Fruit fly (Drosophila melanogaster): ENCODE data around the gene CG6040.

dm6 chr3R:19100098-19100497, 3.3 kb downstream of the CG6040 start:
- TF ChIP-seq lola (GFP tag; optimal IDR thresholded peaks at IDR 0.05) = no peak
- no peak for TF ChIP-seq Mio (GFP tag; optimal IDR thresholded peaks at IDR 0.05)
- TF ChIP-seq HLH106 (tag; optimal IDR thresholded peaks at IDR 0.05) = no peak
- TF ChIP-seq pan (optimal IDR thresholded peaks at IDR 0.05) = no peak
- TF ChIP-seq foxo (GFP tag; optimal IDR thresholded peaks at IDR 0.05) = no peak
- no peak for TF ChIP-seq Dfd (GFP tag; optimal IDR thresholded peaks at IDR 0.05)
